Fruit fly (Drosophila melanogaster) Kc167 (cell line): ENCODE measurements around the gene DnaJ-H.

ENCODE experiments used
- Myc ChIP-seq: fragments of >200 bp; optimal IDR thresholded peaks from 2 replicates; lab custom pipeline; 2017; ENCODE audit warnings: missing external identifiers
- Sin3A ChIP-seq: fragments of >200 bp; optimal IDR thresholded peaks from 2 replicates; lab custom pipeline; 2018; ENCODE audit warnings: missing external identifiers
- h ChIP-seq: fragments of >200 bp; optimal IDR thresholded peaks from 3 replicates; lab custom pipeline; 2018; ENCODE audit warnings: missing external identifiers
- insv ChIP-seq: fragments of >200 bp; optimal IDR thresholded peaks from 3 replicates; lab custom pipeline; 2018; ENCODE audit warnings: missing external identifiers
- psq ChIP-seq: fragments of >200 bp; optimal IDR thresholded peaks from 2 replicates; lab custom pipeline; 2017; ENCODE audit warnings: missing external identifiers
- ttk ChIP-seq: sonication (Bioruptor generic); optimal IDR thresholded peaks from 2 replicates; lab custom pipeline; 2017; ENCODE audit warnings: missing external identifiers

- TF ChIP-seq Myc (lab: Kevin White, UChicago) (no peak), h (lab: Kevin White, UChicago) (no peak), psq (lab: Kevin White, UChicago) (no peak), ttk (no peak), insv (lab: Kevin White, UChicago) (no peak), Sin3A (lab: Kevin White, UChicago) (no peak)
These were observed 41.1 kb upstream of the DnaJ-H start for dm6 chr2L:13206857-13207463.
